Fruit fly (Drosophila melanogaster): ENCODE data around the gene SPoCk.

The SPoCk gene

dm6 chr3L:22835144-22835964 is 86.1 kb downstream of the SPoCk start, which contains the start of gene jim (continued):
- TF ChIP-seq sv (GFP tag; optimal IDR thresholded peaks at IDR 0.05) (no peak), fru (GFP tag; optimal IDR thresholded peaks at IDR 0.05) (peak; percentile 15)

- TF ChIP-seq jim (GFP tag; optimal IDR thresholded peaks at IDR 0.05) (no peak), OdsH (GFP tag; optimal IDR thresholded peaks at IDR 0.05) (no peak), fru (GFP tag; optimal IDR thresholded peaks at IDR 0.05) (no peak), Hr78 (GFP tag; optimal IDR thresholded peaks at IDR 0.05) (no peak), psq (GFP tag; optimal IDR thresholded peaks at IDR 0.05) (no peak), Vsx2 (GFP tag; optimal IDR thresholded peaks at IDR 0.05; ENCODE audit: partially characterized antibody) (no peak), brk (GFP tag; optimal IDR thresholded peaks at IDR 0.05) (no peak), Dfd (GFP tag; optimal IDR thresholded peaks at IDR 0.05) (no peak), sage (GFP tag; optimal IDR thresholded peaks at IDR 0.05) (no peak), CrebA (GFP tag; optimal IDR thresholded peaks at IDR 0.05; ENCODE audit: borderline replicate concordance) (no peak), Myc (optimal IDR thresholded peaks at IDR 0.05) (no peak), Sp1 (GFP tag; optimal IDR thresholded peaks at IDR 0.05) (no peak), ey (GFP tag; optimal IDR thresholded peaks at IDR 0.05) (no peak), CG9705 (GFP tag; optimal IDR thresholded peaks at IDR 0.05) (no peak), foxo (GFP tag; optimal IDR thresholded peaks at IDR 0.05) (no peak), Abd-B (GFP tag; optimal IDR thresholded peaks at IDR 0.05) (no peak), N (GFP tag; optimal IDR thresholded peaks at IDR 0.05) (no peak)
Observed at dm6 chr3L:22836768-22837167, 87.5 kb downstream of the SPoCk start, which contains the start of the genes CG11226 and CG45428. Gene CG11226, plus strand, starts transcription at chr3L:22837068. Gene CG45428, minus strand, starts transcription at chr3L:22837070.

Measured in whole organism, wandering third instar larva.